Worm (Caenorhabditis elegans) whole organism, L4/young adult: Measurements from ENCODE around the gene Y75B12B.13.

ENCODE experiments used
- dao-5 ChIP-seq: sonication (generic microtip); optimal IDR thresholded peaks from 2 replicates; lab custom pipeline; 2016; ENCODE audit warnings: missing genotype, missing genetic modification characterization, moderate library complexity, missing compliant biosample characterization
- him-1 ChIP-seq: sonication (generic microtip); optimal IDR thresholded peaks from 2 replicates; lab custom pipeline; 2016; ENCODE audit warnings: missing genotype, missing genetic modification reagents, missing genetic modification characterization, missing compliant biosample characterization

DNA sequence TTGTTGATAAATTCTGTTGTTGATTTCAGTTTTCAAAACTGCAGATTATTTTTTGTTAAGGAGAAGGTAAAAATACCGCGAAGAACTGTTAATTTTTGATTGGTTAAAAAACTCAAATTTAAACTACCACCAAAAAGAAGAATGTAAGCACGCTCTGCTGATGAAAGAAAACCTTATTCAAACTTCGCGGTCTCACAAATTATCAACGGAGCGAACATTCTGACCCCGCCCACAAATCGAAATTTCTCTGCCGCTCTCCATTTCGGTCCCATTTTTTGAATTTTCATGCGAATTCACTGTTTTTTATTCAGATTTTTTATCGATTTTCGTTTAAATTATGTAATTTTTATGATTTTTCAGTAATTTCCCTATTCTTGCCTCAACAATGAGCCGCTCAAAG is 4.2 kb downstream of the Y75B12B.13 start, which contains the start of gene cyn-3:
- TF ChIP-seq him-1 (tag; lab: Kevin White, UChicago) (no peak), dao-5 (tag; lab: Kevin White, UChicago) (no peak)
